Fruit fly (Drosophila melanogaster): ENCODE measurements around the gene Aldh7A1.
A peak's percentile ranks its signal among the peaks of the same experiment; 100 is the strongest.

Aldh7A1 gene

DNA sequence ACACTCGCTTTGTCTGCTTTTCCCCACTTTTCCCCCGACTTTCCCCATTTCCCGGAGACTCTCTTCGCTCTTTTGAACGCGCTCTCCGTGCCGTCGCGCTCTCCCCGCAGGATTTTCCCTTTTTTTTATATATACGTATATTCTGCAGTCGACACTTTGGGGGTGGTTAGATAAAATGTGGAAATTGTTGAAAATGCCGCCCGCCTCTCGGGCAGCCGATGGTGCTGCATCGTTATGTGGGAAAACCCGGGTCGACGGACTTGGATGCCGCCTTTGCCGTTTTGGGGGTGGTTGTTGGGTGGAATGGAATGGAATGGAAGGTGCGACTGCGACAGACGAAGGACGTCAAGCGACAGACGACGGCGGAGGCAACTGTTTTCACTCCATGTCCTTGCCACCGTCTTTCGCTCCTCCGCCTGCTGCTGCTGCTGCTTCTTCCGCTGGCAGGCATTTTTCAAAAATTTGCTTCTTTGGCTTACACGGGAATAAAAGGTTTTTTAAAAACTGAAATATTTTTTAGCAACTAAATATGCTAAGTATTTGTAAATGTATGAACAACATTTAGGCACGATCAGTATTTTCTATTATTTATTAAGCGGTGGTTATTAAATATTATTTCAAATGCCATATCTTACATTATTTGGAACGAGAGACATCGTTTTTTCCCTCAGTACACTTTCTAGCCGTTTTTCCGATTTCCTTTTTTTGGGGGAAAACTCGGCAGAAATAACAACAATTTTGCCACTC lies 37.7 kb downstream of the Aldh7A1 start (continued):
- TF ChIP-seq PHDP (tag; optimal IDR thresholded peaks at IDR 0.05) (peak; percentile 44), CG11093 (GFP tag; IDR thresholded peaks at IDR 0.05) (no peak), aop (GFP tag; IDR thresholded peaks at IDR 0.05) (no peak), Fer3 (tag; optimal IDR thresholded peaks at IDR 0.05) (no peak), CG11504 (tag; optimal IDR thresholded peaks at IDR 0.05) (peak; percentile 62), Nf-YC (tag; optimal IDR thresholded peaks at IDR 0.05) (no peak), sc (optimal IDR thresholded peaks at IDR 0.05) (no peak), sc (GFP tag; optimal IDR thresholded peaks at IDR 0.05) (no peak), CG13123 (GFP tag; optimal IDR thresholded peaks at IDR 0.05) (no peak), kay (GFP tag; optimal IDR thresholded peaks at IDR 0.05) (no peak), phol (tag; optimal IDR thresholded peaks at IDR 0.05) (peak; percentile 25), Nf-YA (GFP tag; IDR thresholded peaks at IDR 0.05) (no peak), cas (GFP tag; IDR thresholded peaks at IDR 0.05) (no peak), CG11456 (GFP tag; IDR thresholded peaks at IDR 0.05) (no peak), maf-S (GFP tag; optimal IDR thresholded peaks at IDR 0.05) (no peak), HHEX (GFP tag; optimal IDR thresholded peaks at IDR 0.05) (no peak), tap (tag; optimal IDR thresholded peaks at IDR 0.05) (no peak), sima (GFP tag; optimal IDR thresholded peaks at IDR 0.05) (no peak), vfl (GFP tag; optimal IDR thresholded peaks at IDR 0.05) (no peak), slou (GFP tag; optimal IDR thresholded peaks at IDR 0.05) (no peak), hbn (GFP tag; IDR thresholded peaks at IDR 0.05; ENCODE audit: partially characterized antibody) (no peak), Abd-B (GFP tag; optimal IDR thresholded peaks at IDR 0.05) (no peak), Scr (GFP tag; IDR thresholded peaks at IDR 0.05; ENCODE audit: partially characterized antibody) (no peak), Sox100B (GFP tag; optimal IDR thresholded peaks at IDR 0.05) (no peak), CG33557 (GFP tag; optimal IDR thresholded peaks at IDR 0.05) (no peak), CG11247 (GFP tag; IDR thresholded peaks at IDR 0.05) (no peak), CG7987 (GFP tag; optimal IDR thresholded peaks at IDR 0.05) (no peak), CG8089 (GFP tag; optimal IDR thresholded peaks at IDR 0.05) (no peak), tna (GFP tag; IDR thresholded peaks at IDR 0.05; ENCODE audit: partially characterized antibody) (no peak), CG4854 (GFP tag; optimal IDR thresholded peaks at IDR 0.05) (no peak), ab (GFP tag; optimal IDR thresholded peaks at IDR 0.05) (no peak), CG2129 (GFP tag; IDR thresholded peaks at IDR 0.05; ENCODE audit: partially characterized antibody) (no peak), CG3726 (GFP tag; IDR thresholded peaks at IDR 0.05) (no peak), nau (GFP tag; optimal IDR thresholded peaks at IDR 0.05) (no peak), Asciz (GFP tag; optimal IDR thresholded peaks at IDR 0.05) (peak; percentile 20), Gsc (GFP tag; IDR thresholded peaks at IDR 0.05) (no peak), CG18011 (GFP tag; optimal IDR thresholded peaks at IDR 0.05) (no peak), lmd (GFP tag; IDR thresholded peaks at IDR 0.05) (no peak), Med (GFP tag) (peak; percentile 37), E2f2 (GFP tag; IDR thresholded peaks at IDR 0.05) (0 out of 2 replicates have a peak, but pooled peaks have one; percentile 13), CG16815 (GFP tag; optimal IDR thresholded peaks at IDR 0.05) (no peak), Max (GFP tag; optimal IDR thresholded peaks at IDR 0.05) (no peak), wek (GFP tag; optimal IDR thresholded peaks at IDR 0.05) (no peak), Taf1 (GFP tag; IDR thresholded peaks at IDR 0.05) (no peak), Dip2 (GFP tag; IDR thresholded peaks at IDR 0.05) (no peak), al (GFP tag; IDR thresholded peaks at IDR 0.05) (no peak), Sry-δ (GFP tag; optimal IDR thresholded peaks at IDR 0.05) (no peak), CG1602 (GFP tag; optimal IDR thresholded peaks at IDR 0.05) (no peak), CG7963 (GFP tag; IDR thresholded peaks at IDR 0.05; ENCODE audit: partially characterized antibody) (no peak), ems (GFP tag; optimal IDR thresholded peaks at IDR 0.05) (no peak)

All from whole organism, embryonic.